Fruit fly (Drosophila melanogaster): Measurements from ENCODE around the gene spdi.

- TF ChIP-seq EcR (GFP tag; optimal IDR thresholded peaks at IDR 0.05) (peak; percentile 91), rn (GFP tag; IDR thresholded peaks at IDR 0.05) (no peak), CG13204 (GFP tag; optimal IDR thresholded peaks at IDR 0.05) (no peak), Ets98B (GFP tag; IDR thresholded peaks at IDR 0.05) (peak; percentile 22; the same call in 1 of the 2 replicates), D1 (tag; optimal IDR thresholded peaks at IDR 0.05) (no peak), CG14655 (GFP tag; optimal IDR thresholded peaks at IDR 0.05) (no peak), CG9948 (tag; optimal IDR thresholded peaks at IDR 0.05) (no peak), Pif1B (GFP tag; optimal IDR thresholded peaks at IDR 0.05) (no peak), CG10348 (GFP tag; IDR thresholded peaks at IDR 0.05) (no peak), CG4496 (GFP tag; IDR thresholded peaks at IDR 0.05) (no peak), Pif1A (GFP tag; optimal IDR thresholded peaks at IDR 0.05) (no peak), fd96Ca (GFP tag; IDR thresholded peaks at IDR 0.05) (peak; percentile 29; the same call in 1 of the 3 replicates), Snoo (tag; optimal IDR thresholded peaks at IDR 0.05) (no peak)
Measured at dm6 chrX:619220-620101, 534 bp downstream of the spdi start.

All from whole organism, pupa.